Fruit fly (Drosophila melanogaster) whole organism, pupa: ENCODE data around the gene Hph.

Source experiments
- CG13204 ChIP-seq: fragments of 200-800 bp; sonication (Bioruptor generic); optimal IDR thresholded peaks from 2 replicates; lab custom pipeline; 2018; ENCODE audit warnings: missing biosample characterization, mild to moderate bottlenecking, missing genetic modification characterization, moderate library complexity
- CG15710 ChIP-seq: fragments of 200-800 bp; sonication (Bioruptor generic); optimal IDR thresholded peaks from 2 replicates; lab custom pipeline; 2018; ENCODE audit warnings: missing biosample characterization, mild to moderate bottlenecking, missing genetic modification characterization, moderate library complexity
- CG17806 ChIP-seq: fragments of 200-800 bp; sonication (Bioruptor generic); optimal IDR thresholded peaks from 2 replicates; lab custom pipeline; 2018; ENCODE audit warnings: missing biosample characterization, mild to moderate bottlenecking, missing genetic modification characterization, moderate library complexity
- CG34367 ChIP-seq: fragments of 200-800 bp; sonication (Bioruptor generic); optimal IDR thresholded peaks from 2 replicates; lab custom pipeline; 2018; ENCODE audit warnings: missing biosample characterization, mild to moderate bottlenecking, missing genetic modification characterization
- CG4496 ChIP-seq: fragments of 200-800 bp; sonication (Bioruptor generic); IDR thresholded peaks from 3 replicates; pipeline ENCODE4 v1.3.6; 2022; ENCODE audit warnings: missing biosample characterization, missing genetic modification characterization
- CG8159 ChIP-seq: fragments of 200-800 bp; sonication (Bioruptor generic); optimal IDR thresholded peaks from 3 replicates; lab custom pipeline; 2018; ENCODE audit warnings: missing biosample characterization, mild to moderate bottlenecking, missing genetic modification characterization, moderate library complexity
- CG8301 ChIP-seq: fragments of 200-800 bp; sonication (Bioruptor generic); optimal IDR thresholded peaks from 2 replicates; lab custom pipeline; 2018; ENCODE audit warnings: missing biosample characterization, mild to moderate bottlenecking, missing genetic modification characterization
- EcR ChIP-seq: fragments of 200-800 bp; sonication (Bioruptor generic); optimal IDR thresholded peaks from 3 replicates; lab custom pipeline; 2019; ENCODE audit warnings: missing biosample characterization, missing genetic modification characterization, mild to moderate bottlenecking, moderate library complexity, missing genetic modification reagents
- Pif1A ChIP-seq: fragments of 200-800 bp; sonication (Bioruptor generic); optimal IDR thresholded peaks from 3 replicates; lab custom pipeline; 2016; ENCODE audit warnings: missing biosample characterization, missing genetic modification characterization
- Snoo ChIP-seq: fragments of 200-800 bp; sonication (Bioruptor generic); optimal IDR thresholded peaks from 3 replicates; lab custom pipeline; 2017; ENCODE audit warnings: missing biosample characterization, mild to moderate bottlenecking, missing genetic modification characterization, inconsistent platforms
- fd96Ca ChIP-seq: fragments of 200-800 bp; sonication (Bioruptor generic); IDR thresholded peaks from 3 replicates; pipeline ENCODE4 v1.3.6; 2022; ENCODE audit warnings: missing biosample characterization, missing genetic modification characterization
- gl ChIP-seq: fragments of 200-800 bp; sonication (Bioruptor generic); optimal IDR thresholded peaks from 2 replicates; lab custom pipeline; 2018; ENCODE audit warnings: missing biosample characterization, mild to moderate bottlenecking, missing genetic modification characterization

dm6 chr3R:5270806-5271205 is 14.0 kb downstream of the Hph start:
- TF ChIP-seq CG34367 (tag; lab: Kevin White, UChicago) (peak; percentile 1), CG17806 (tag; lab: Kevin White, UChicago) (no peak), EcR (GFP tag; lab: Kevin White, UChicago) (no peak), CG8159 (tag; lab: Kevin White, UChicago) (no peak), CG15710 (tag; lab: Kevin White, UChicago) (peak; percentile 13), Snoo (no peak), Pif1A (GFP tag; lab: Kevin White, UChicago) (peak; percentile 4), CG8301 (no peak), CG13204 (no peak), fd96Ca (GFP tag; lab: Robert Waterston, UW) (no peak), CG4496 (GFP tag; lab: Robert Waterston, UW) (peak; percentile 70; the same call in 2 of the 3 replicates), gl (tag; lab: Kevin White, UChicago) (no peak)
